Fruit fly (Drosophila melanogaster): Measurements from ENCODE around the gene RhoGAP15B.

Gene RhoGAP15B

dm6 chrX:16942735-16943514 is at the start of gene RhoGAP15B, which contains the start of gene CG13001:
Gene RhoGAP15B (plus strand): TSS chrX:16943290.
Gene CG13001 (minus strand): TSS chrX:16942871.
- peak; percentile 9 for TF ChIP-seq noc (tag; optimal IDR thresholded peaks at IDR 0.05)

dm6 chrX:16897087-16897486 is 46.0 kb upstream of the RhoGAP15B start, which contains the start of gene CG33252:
Gene CG33252 (minus strand): TSS chrX:16897187.
- TF ChIP-seq noc (tag; optimal IDR thresholded peaks at IDR 0.05) = no peak

dm6 chrX:16900283-16900682 is 42.8 kb upstream of the RhoGAP15B start:
- no peak for TF ChIP-seq noc (tag; optimal IDR thresholded peaks at IDR 0.05)

- TF ChIP-seq noc (tag; optimal IDR thresholded peaks at IDR 0.05) = no peak
Observed at dm6 chrX:16902435-16902834, 40.7 kb upstream of the RhoGAP15B start.

- TF ChIP-seq noc (tag; optimal IDR thresholded peaks at IDR 0.05) = no peak
Observed at dm6 chrX:16906065-16906464, 37.0 kb upstream of the RhoGAP15B start.

- TF ChIP-seq noc (tag; optimal IDR thresholded peaks at IDR 0.05) = no peak
Observed at dm6 chrX:16907009-16907408, 36.1 kb upstream of the RhoGAP15B start.

- TF ChIP-seq noc (tag; optimal IDR thresholded peaks at IDR 0.05) = no peak
Observed at dm6 chrX:16907675-16908074, 35.4 kb upstream of the RhoGAP15B start.

dm6 chrX:16909297-16909696 is 33.8 kb upstream of the RhoGAP15B start:
- TF ChIP-seq noc (tag; optimal IDR thresholded peaks at IDR 0.05) = no peak

- TF ChIP-seq noc (tag; optimal IDR thresholded peaks at IDR 0.05) = peak; percentile 18
Observed at dm6 chrX:16909886-16910285, 33.2 kb upstream of the RhoGAP15B start.

- no peak for TF ChIP-seq noc (tag; optimal IDR thresholded peaks at IDR 0.05)
Observed at dm6 chrX:16911962-16912361, 31.1 kb upstream of the RhoGAP15B start.

- TF ChIP-seq noc (tag; optimal IDR thresholded peaks at IDR 0.05) = no peak
Observed at dm6 chrX:16912965-16913755, 29.9 kb upstream of the RhoGAP15B start, which contains the start of gene CG4928. Gene CG4928 (plus strand): TSS chrX:16913180.

- TF ChIP-seq noc (tag; optimal IDR thresholded peaks at IDR 0.05) = no peak
Observed at dm6 chrX:16917462-16917861, 25.6 kb upstream of the RhoGAP15B start.

- peak; percentile 68 for TF ChIP-seq noc (tag; optimal IDR thresholded peaks at IDR 0.05)
Observed at dm6 chrX:16918767-16919336, 24.2 kb upstream of the RhoGAP15B start.

- peak; percentile 77 for TF ChIP-seq noc (tag; optimal IDR thresholded peaks at IDR 0.05)
Observed at dm6 chrX:16920682-16921286, 22.3 kb upstream of the RhoGAP15B start.

dm6 chrX:16922626-16923025 is 20.5 kb upstream of the RhoGAP15B start:
- TF ChIP-seq noc (tag; optimal IDR thresholded peaks at IDR 0.05) = no peak

- TF ChIP-seq noc (tag; optimal IDR thresholded peaks at IDR 0.05) = no peak
Observed at dm6 chrX:16923503-16923902, 19.6 kb upstream of the RhoGAP15B start.
